Worm (Caenorhabditis elegans) whole organism, mixed stage, embryonic: ENCODE results near the gene F10C5.3.

ENCODE experiments used
- ceh-83 ChIP-seq: fragments of 200-800 bp; sonication (Bioruptor generic); optimal IDR thresholded peaks from 2 replicates; lab custom pipeline; 2018; ENCODE audit warnings: mild to moderate bottlenecking, missing genetic modification characterization, missing compliant biosample characterization
- nhr-12 ChIP-seq: fragments of 150-350 bp; optimal IDR thresholded peaks from 2 replicates; lab custom pipeline; 2014; ENCODE audit warnings: missing biosample characterization, missing genetic modification characterization
- tbx-8 ChIP-seq: fragments of 200-800 bp; sonication (Bioruptor generic); optimal IDR thresholded peaks from 2 replicates; lab custom pipeline; 2018; ENCODE audit warnings: mild to moderate bottlenecking, missing genetic modification characterization, moderate library complexity, missing compliant biosample characterization
- ztf-11 ChIP-seq: fragments of 150-350 bp; optimal IDR thresholded peaks from 2 replicates; lab custom pipeline; 2014; ENCODE audit warnings: missing biosample characterization, missing genetic modification characterization

- TF ChIP-seq ceh-83 (no peak), ztf-11 (tag; lab: Kevin White, UChicago) (no peak), tbx-8 (GFP tag; lab: Kevin White, UChicago) (no peak), nhr-12 (tag; lab: Kevin White, UChicago) (no peak)
Measured at ce11 chrIII:434361-434941, 49.2 kb upstream of the F10C5.3 start, which contains the start of gene affl-2.
